Worm (Caenorhabditis elegans) whole organism, L4 larva: ENCODE results near the gene msp-76.
A peak's percentile ranks its signal among the peaks of the same experiment; 100 is the strongest.

Experiments used
- duxl-1 ChIP-seq: sonication (generic microtip); optimal IDR thresholded peaks from 2 replicates; lab custom pipeline; 2016; ENCODE audit warnings: mild to moderate bottlenecking, missing genetic modification characterization, moderate library complexity, missing compliant biosample characterization; ENCODE audit not compliant: poor library complexity
- fkh-10 ChIP-seq: fragments of 150-350 bp; optimal IDR thresholded peaks from 2 replicates; lab custom pipeline; 2014; ENCODE audit warnings: missing biosample characterization, missing genetic modification reagents, missing genetic modification characterization
- jun-1 ChIP-seq: fragments of 150-350 bp; optimal IDR thresholded peaks from 2 replicates; lab custom pipeline; 2014; ENCODE audit warnings: missing biosample characterization, missing genetic modification reagents, missing genetic modification characterization
- lir-3 ChIP-seq: sonication (generic microtip); optimal IDR thresholded peaks from 2 replicates; lab custom pipeline; 2016; ENCODE audit warnings: mild to moderate bottlenecking, missing genetic modification characterization, missing compliant biosample characterization
- nhr-28 ChIP-seq: fragments of 150-350 bp; optimal IDR thresholded peaks from 2 replicates; lab custom pipeline; 2014; ENCODE audit warnings: missing biosample characterization, missing genetic modification characterization
- nhr-76 ChIP-seq: fragments of 150-350 bp; optimal IDR thresholded peaks from 2 replicates; lab custom pipeline; 2014; ENCODE audit warnings: missing biosample characterization, missing genetic modification characterization
- unc-62 ChIP-seq, 3 experiments: fragments of 150-350 bp in 1 of 3; sonication (generic microtip); optimal IDR thresholded peaks in 2 of 3; peaks in 1 of 3; 1 replicate in 1 of 3; 2 replicates in 2 of 3; lab custom pipeline; 2014 to 2017; ENCODE audit warnings: missing biosample characterization in 3 of 3, missing genetic modification characterization in 3 of 3, missing genetic modification reagents in 3 of 3, missing genotype in 1 of 3
- zag-1 ChIP-seq: fragments of 150-350 bp; optimal IDR thresholded peaks from 2 replicates; lab custom pipeline; 2014; ENCODE audit warnings: missing biosample characterization, missing genetic modification characterization

- TF ChIP-seq zag-1 = no peak
- TF ChIP-seq lir-3 = no peak
- TF ChIP-seq nhr-76 (tag; lab: Kevin White, UChicago) = no peak
- TF ChIP-seq duxl-1 = no peak
- peak in 1 of 2 experiments; percentile 84 for TF ChIP-seq unc-62 (GFP tag; optimal IDR thresholded peaks at IDR 0.05 in 1 of 2; lab: Kevin White, UChicago)
- TF ChIP-seq unc-62 (tag; optimal IDR thresholded peaks at IDR 0.05; lab: Kevin White, UChicago) = no peak
- TF ChIP-seq jun-1 (tag; lab: Kevin White, UChicago) = no peak
- no peak for TF ChIP-seq nhr-28 (tag; lab: Kevin White, UChicago)
- no peak for TF ChIP-seq fkh-10 (GFP tag; lab: Kevin White, UChicago)
Observed at ce11 chrIV:9673206-9673605, 15.6 kb upstream of the msp-76 start.
